Fruit fly (Drosophila melanogaster) ovary, adult (tissue): ENCODE measurements around the gene CG43145.

ENCODE experiments used
- CG17801 ChIP-seq: fragments of 200-800 bp; optimal IDR thresholded peaks from 2 replicates; lab custom pipeline; 2019; ENCODE audit warnings: missing biosample characterization, mild to moderate bottlenecking, missing genetic modification characterization, moderate library complexity; ENCODE audit not compliant: partially characterized antibody

CG43145 gene

DNA sequence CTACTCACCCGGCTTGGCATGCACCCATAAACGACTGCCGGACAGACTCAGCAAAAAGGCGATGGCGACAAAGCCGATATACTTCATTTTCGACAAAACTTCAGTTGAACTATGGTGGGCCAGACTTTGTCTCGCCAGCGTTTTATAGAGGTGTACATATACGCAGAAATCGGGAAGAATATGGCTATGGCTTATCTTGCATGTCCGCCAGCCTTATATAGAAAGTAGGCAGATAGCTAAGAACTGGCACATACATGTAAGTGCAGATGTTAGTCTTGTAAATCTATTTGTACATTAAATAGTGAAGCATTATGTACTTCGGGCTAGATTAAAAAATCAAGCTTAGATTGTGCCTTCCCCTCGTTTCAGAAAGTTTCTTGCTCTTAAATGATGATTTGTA is 8.5 kb upstream of the CG43145 start, which contains the start of gene CG3513:
CG3513 (minus strand) TSS at position 101 of the 400 bp plus-strand sequence.
- TF ChIP-seq CG17801 (GFP tag; lab: Kevin White, UChicago), result no peak

DNA sequence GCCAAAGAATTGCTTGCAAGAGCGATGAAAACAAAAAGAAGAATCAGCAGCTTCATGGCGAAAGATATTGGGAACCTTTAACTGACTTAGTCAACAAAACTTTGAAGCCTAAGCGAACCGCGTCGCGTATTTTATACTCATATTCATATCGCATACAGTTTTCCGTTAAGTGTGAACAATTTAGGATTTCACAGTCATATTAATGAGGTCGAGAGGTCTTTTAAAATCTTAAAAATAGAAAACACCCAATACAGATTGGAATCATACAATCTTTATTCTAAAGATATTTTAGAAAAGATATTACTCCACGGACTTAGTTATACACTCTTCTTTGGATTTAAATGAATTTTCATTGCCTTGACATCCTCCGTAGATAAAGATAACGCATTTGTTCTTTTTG is 7.8 kb upstream of the CG43145 start, which contains the start of gene Acp24A4:
Acp24A4 (minus strand) TSS at position 101 of the 400 bp plus-strand sequence.
- no peak for TF ChIP-seq CG17801 (GFP tag; lab: Kevin White, UChicago)

DNA sequence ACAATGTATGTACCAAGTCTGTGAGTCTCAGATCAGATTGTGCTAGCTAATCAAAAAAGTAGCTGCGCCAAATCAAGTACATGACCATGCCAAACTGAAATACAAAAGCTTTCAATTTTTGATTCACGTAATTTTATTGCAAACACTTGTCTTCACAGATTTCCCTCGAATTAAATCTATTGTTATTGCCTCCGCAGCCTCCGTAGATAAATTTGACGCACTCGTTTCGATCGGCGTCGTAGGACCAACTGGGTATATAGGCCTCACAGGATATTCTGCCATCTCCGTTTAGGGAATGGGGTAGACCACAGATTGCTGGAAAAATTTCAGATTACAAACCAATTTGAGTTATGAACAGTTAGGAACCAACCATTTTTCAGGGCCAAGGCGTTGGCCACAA is 6.7 kb upstream of the CG43145 start, which contains the start of gene CG43165:
CG43165 (minus strand) TSS at position 101 of the 400 bp plus-strand sequence.
- no peak for TF ChIP-seq CG17801 (GFP tag; lab: Kevin White, UChicago)

DNA sequence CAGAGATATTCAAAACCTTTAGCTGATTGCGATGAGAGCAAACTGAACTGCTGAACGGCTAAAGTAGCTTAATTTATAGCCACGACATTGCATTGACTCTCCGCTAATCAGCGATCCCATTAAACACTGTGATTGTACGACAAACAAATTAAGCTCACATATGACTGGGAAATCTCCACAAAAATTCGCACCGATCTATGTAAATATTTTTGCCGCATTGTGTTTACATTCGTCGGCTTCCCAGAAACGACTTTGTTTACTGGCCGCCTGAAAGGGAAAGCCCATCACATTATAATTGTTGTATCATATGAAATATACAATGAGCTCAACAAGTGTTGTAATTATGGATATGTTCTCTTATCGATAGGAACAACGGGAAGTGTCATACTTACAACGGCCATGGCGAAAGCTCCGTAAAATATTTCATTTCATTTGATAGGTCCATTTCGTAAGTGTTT is 6.2 kb upstream of the CG43145 start, which contains the start of gene CG16713:
CG16713 (minus strand) TSS at position 51 of the 458 bp plus-strand sequence.
- no peak for TF ChIP-seq CG17801 (GFP tag; lab: Kevin White, UChicago)

DNA sequence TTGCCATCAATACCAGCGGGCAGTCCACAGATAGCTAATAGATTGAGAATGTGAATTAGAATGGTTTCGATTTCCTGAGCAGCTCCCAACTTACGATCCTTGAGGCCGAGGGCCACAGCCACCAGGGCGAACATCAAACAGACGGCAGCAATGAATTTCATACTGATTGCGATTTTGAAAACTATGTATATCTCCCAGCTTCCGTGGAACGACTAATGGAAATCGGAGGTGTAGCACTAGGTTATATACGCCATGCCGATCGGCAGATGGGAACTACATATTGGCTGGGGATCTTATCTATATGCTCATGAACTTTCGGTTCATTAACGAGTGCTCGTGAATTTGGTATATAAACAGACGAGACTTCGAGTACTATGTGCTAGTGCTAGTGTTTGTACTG is 5.2 kb upstream of the CG43145 start, which contains the start of gene IM33:
IM33 (minus strand) TSS at position 221 of the 400 bp plus-strand sequence.
- no peak for TF ChIP-seq CG17801 (GFP tag; lab: Kevin White, UChicago)

DNA sequence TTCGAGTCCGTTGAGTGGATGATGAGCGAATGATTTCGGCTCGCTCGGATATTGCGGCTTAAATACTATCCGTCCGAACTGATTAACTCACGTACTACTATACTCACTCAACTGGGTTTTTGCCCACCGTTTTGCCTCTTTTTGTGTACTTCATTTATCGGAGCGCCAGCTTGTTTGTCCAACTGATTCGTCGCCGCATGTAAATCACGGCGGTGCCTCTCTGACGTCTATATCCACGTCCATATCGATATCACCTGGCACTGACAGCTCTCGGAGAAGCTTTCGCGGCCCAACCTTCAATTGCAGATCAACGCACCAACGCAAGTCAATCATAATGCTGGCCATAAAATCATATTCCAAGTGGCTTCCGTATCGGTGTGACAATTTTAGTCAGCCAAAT is 3.9 kb upstream of the CG43145 start, which contains the start of gene CG3604:
CG3604 (minus strand) TSS at position 101 of the 400 bp plus-strand sequence.
- TF ChIP-seq CG17801 (GFP tag; lab: Kevin White, UChicago), result no peak

DNA sequence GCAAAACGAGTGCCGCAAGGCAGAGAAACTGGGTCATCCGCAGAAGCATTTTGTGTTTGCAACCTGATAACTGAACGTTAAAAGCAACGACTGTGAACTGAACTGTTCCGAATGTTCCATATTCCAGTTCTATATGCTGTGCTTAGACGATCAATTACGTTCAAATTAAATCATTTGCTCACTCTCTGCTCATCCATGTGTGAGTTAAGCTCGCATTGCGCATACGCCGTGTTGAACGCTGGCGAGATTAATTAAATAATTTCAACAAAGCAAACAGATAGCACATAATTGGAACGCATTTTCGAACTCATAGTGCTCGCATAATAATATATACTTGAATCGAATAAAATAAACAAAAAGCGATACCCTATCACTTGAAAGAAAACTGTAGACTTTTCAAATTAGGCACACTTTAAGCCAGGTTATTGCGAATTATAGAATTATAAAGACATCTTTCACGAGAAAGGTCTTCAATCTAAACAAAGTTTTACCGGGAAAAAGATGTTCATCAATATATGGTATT is 2.6 kb upstream of the CG43145 start, which contains the start of the genes CG10031 and CG42464:
CG10031 (minus strand) TSS at position 101 of the 523 bp plus-strand sequence.
CG42464 (plus strand) TSS at position 473 of the 523 bp plus-strand sequence.
- no peak for TF ChIP-seq CG17801 (GFP tag; lab: Kevin White, UChicago)

DNA sequence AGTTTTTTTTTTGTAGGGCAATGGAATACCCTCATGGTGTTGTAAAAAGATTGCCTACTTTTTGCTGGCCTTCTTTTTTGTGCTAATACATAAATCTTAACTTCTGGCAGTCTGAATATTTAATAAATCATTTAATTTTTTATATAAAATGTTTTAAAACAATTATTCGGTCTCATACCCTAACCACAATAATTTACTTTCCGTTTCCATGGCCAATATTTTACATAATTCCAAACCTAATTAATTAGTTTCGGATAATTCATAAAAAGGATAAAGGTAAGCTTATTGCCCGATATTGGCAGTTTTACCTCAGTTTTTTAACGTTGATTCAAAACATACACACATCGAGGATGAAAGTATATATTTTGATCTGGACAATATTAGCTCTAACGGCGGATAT is 1.7 kb upstream of the CG43145 start, which contains the start of gene CG42465:
CG42465 (plus strand) TSS at position 301 of the 400 bp plus-strand sequence.
- TF ChIP-seq CG17801 (GFP tag; lab: Kevin White, UChicago), result no peak

DNA sequence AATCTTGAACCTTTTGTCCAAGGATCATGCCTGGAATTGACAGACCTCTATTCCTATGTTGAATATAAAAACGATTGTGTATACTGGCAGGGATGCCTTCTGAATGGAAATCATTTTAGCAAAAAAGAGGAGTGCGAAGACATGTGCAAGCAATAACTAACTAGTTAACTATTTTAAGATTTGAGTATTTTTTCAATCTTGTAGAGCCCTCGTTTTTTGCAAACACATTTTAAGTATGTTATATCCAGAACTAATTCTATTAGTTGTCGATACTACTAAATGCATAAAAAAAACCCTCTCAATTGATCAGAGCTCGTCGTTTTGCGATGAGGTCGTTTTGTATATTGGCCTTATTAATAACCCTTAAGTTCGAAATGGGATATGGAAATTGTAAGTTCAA is 1.3 kb upstream of the CG43145 start, which contains the start of gene Sfp24C1:
Sfp24C1 (plus strand) TSS at position 301 of the 400 bp plus-strand sequence.
- TF ChIP-seq CG17801 (GFP tag; lab: Kevin White, UChicago), result no peak

DNA sequence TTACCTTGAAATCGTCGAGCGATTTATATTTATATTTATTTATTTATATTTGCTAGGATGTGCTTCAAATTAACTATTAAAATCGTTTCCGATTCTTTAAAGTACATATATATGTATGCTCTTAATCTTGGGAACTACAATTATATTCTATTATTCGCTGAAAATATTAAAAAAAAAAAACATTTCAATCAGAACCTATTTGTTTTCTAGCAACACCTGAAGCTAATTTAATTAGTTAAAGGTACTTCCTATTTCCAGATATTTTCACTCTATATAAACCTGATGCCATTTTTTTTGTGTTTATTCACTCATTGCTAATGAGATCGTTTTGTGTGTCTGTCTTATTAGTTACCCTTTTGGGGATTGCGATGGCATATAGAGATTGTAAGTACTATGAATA is 636 bp upstream of the CG43145 start, which contains the start of gene CG42467:
CG42467 (plus strand) TSS at position 301 of the 400 bp plus-strand sequence.
- TF ChIP-seq CG17801 (GFP tag; lab: Kevin White, UChicago), result no peak

DNA sequence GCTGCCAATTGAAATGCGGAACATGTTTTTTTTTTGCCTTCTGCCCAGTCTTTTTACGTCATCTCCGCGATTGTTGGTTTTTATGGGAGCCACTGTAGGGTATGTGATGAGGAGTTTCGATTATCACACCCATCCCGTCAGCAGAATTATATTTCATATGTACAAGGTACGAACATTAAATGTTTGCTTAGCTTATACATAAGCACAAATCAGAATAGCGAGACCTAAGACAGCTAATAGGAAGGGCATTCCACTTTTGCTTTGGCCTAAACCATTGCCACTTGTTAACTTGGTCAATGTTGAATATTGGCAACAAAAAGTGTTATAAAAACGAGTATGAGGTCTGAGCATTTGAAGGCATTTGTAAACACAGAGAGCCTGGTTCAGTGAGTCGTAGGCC is 1.6 kb downstream of the CG43145 start, which contains the start of gene CG2816:
CG2816 (plus strand) TSS at position 400 of the 400 bp plus-strand sequence.
- TF ChIP-seq CG17801 (GFP tag; lab: Kevin White, UChicago), result no peak

DNA sequence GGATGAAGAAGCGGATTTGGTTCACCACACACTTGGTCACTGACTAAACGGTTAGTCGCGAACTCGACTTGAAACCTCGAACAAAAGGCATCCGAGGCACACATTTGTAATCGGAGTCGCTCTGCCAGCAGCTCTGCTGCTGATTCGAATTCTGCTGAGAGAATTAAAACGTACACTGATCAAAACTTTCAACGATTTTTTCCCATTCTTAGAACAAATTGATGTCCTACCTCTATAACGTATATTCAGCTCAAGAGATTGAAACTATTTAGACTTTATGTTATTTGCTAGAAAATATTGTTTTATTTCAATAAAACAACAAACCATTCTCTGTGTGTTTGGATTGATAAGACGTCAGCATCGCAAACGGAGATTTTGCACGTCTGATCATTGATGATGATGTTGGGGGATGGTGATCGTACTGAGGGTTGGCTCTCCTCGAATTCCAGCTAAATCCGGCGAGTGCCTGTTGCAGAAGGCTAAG is 3.9 kb downstream of the CG43145 start, which contains the start of gene CG31778:
CG31778 (minus strand) TSS at position 51 of the 484 bp plus-strand sequence.
- TF ChIP-seq CG17801 (GFP tag; lab: Kevin White, UChicago), result no peak

DNA sequence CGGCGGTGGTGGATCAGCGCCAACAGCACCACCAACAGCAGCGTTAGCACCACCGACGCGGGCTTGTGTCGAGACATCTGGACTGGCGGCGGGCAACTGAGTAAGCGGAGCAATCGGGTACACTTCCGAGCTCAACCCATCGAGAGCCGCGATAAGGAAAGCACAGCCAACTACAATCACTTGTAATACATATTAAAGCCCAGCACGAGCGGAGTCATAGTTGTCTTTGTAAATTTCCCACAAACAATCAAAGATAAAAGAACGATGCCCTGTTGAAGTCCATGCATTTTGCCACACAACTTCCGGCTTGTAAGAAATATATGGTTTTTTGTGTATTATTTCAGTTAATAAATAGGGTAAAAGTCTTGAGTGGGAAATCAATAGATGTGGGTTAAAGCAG is 5.3 kb downstream of the CG43145 start, which contains the start of gene CG31777:
CG31777 (minus strand) TSS at position 101 of the 400 bp plus-strand sequence.
- no peak for TF ChIP-seq CG17801 (GFP tag; lab: Kevin White, UChicago)

DNA sequence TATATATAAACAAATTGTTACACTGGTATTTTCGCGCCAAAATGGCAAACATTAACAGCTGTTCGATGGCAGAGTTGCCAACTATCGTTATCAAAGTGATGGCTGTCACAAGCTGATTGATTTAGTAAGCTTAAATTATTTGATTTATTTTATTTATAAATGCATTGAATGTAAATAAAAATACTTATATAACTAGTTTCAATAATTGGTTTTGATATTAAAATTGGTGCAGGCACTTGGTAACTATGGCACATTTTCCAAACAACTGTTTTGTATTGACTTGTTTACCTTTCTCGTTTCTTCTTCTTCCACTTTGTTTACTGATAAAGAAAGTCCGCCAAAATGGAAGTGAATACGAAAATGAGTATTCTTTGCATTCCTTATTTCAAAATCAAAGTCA is 10.0 kb downstream of the CG43145 start, which contains the start of gene cutlet:
cutlet (minus strand) TSS at position 84 of the 400 bp plus-strand sequence.
- peak; percentile 18 for TF ChIP-seq CG17801 (GFP tag; lab: Kevin White, UChicago)

DNA sequence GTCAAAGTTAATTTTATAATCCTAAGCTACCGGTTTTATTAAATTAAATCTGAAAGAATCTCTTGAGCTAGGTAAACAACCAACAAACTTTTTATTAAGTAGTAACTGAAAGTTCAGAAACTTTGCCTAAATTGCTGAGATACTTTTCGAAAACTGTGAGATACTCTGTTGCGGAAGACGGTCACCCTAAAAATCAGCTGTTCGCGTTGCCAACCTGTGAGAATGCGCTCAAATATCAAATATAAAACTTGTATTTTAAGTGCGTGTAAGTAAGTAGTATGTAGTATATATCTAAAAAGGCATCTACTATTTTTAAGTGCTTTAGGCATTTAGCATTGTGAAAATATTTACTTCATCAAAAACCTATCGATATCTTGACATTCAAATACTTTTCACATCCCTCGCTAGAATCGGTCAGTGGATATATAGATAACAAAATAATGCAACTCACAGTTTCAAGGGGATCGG is 11.4 kb downstream of the CG43145 start, which contains the start of the genes CG31955 and CG2818:
CG31955 (minus strand) TSS at position 157 of the 468 bp plus-strand sequence.
CG2818 (plus strand) TSS at position 412 of the 468 bp plus-strand sequence.
- TF ChIP-seq CG17801 (GFP tag; lab: Kevin White, UChicago), result no peak
